Fruit fly (Drosophila melanogaster) whole organism: Measurements from ENCODE around the gene axo.

Experiments used
- pan ChIP-seq: fragments of >200 bp; optimal IDR thresholded peaks from 2 replicates; lab custom pipeline; 2017
- psq ChIP-seq: fragments of >200 bp; optimal IDR thresholded peaks from 2 replicates; lab custom pipeline; 2017

DNA sequence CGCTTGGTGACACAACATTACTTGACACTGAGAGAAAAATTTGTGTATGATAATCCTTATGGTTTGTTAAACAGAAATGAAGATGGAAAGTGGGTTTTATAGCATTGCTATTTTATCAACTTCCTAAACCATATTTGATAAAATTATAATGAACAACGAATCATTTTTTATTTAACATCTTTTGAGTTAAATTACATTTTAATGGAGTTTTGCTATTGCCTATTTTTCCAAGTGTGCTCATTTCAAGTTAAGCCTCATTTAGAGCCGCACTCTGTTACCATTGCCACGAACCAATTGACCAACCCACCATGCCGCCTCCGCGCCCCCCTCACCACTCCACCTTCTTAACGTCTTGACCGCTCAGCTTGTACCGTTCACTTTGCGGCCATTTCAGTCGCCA, 13.0 kb upstream of the axo start:
- TF ChIP-seq psq = no peak
- TF ChIP-seq pan (lab: Kevin White, UChicago) = no peak
